Fruit fly (Drosophila melanogaster): ENCODE results near the gene CG33995.
A peak's percentile ranks its signal among the peaks of the same experiment; 100 is the strongest.

CG33995 gene

DNA sequence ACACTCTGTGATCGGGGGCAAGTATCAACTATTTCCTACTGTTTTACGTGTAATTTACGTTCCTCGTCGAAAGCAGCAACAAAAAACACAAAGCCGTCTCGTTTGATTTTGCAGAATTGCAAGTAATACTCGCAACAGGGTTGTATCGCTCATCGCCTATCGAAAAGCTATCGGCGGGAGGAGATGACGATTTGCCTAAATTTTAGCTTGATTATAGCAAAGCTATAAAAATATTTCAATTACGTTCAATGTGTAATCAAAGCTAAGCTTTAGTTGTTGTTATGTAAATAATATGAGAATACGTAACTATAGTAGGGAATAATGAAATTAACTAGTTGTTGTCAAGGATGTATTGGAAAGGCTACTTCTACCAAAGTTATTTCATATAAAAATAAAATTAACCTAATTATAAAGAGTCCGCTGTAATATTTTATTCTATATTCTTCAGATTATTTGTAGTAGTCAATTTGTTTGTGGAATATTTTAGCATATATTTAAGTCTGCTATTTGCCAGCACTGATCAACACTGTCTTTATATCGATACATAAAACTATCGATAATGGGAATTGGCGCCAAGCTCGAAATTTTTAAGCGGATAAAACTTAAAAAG, 16.7 kb downstream of the CG33995 start, which contains the start of gene Rpn11 (continued):
- peak; percentile 67 for TF ChIP-seq CG9817 (tag; optimal IDR thresholded peaks at IDR 0.05)
- peak; percentile 56 to 63 for TF ChIP-seq Pdp1 (GFP tag; optimal IDR thresholded peaks at IDR 0.05)
- no peak for TF ChIP-seq CG11085 (GFP tag; IDR thresholded peaks at IDR 0.05)
- peak; percentile 66 for TF ChIP-seq Fer3 (tag; optimal IDR thresholded peaks at IDR 0.05)
- no peak for TF ChIP-seq CG9797 (GFP tag; optimal IDR thresholded peaks at IDR 0.05)
- no peak for TF ChIP-seq CTCF (GFP tag; optimal IDR thresholded peaks at IDR 0.05)
- TF ChIP-seq CG1233 (GFP tag; optimal IDR thresholded peaks at IDR 0.05), result peak; percentile 30
- peak; percentile 49 for TF ChIP-seq bab2 (GFP tag; optimal IDR thresholded peaks at IDR 0.05)
- peak; percentile 64 for TF ChIP-seq Meics (GFP tag; optimal IDR thresholded peaks at IDR 0.05)
- TF ChIP-seq CG14965 (GFP tag; optimal IDR thresholded peaks at IDR 0.05; ENCODE audit: borderline replicate concordance), result no peak
- TF ChIP-seq HLH54F (GFP tag; optimal IDR thresholded peaks at IDR 0.05), result peak; percentile 32
- no peak for TF ChIP-seq her (GFP tag; optimal IDR thresholded peaks at IDR 0.05)
- TF ChIP-seq toy (GFP tag; IDR thresholded peaks at IDR 0.05), result no peak
- peak; percentile 53 for TF ChIP-seq tap (tag; optimal IDR thresholded peaks at IDR 0.05)
- TF ChIP-seq CG3995 (GFP tag; optimal IDR thresholded peaks at IDR 0.05), result peak; percentile 39
- TF ChIP-seq CG11247 (GFP tag; IDR thresholded peaks at IDR 0.05), result no peak
- peak; percentile 34 for TF ChIP-seq Dip3 (GFP tag; optimal IDR thresholded peaks at IDR 0.05)
- peak; percentile 24; the same call in 1 of the 3 replicates for TF ChIP-seq Dbx (GFP tag; IDR thresholded peaks at IDR 0.05)
- TF ChIP-seq dmrt99B (tag; optimal IDR thresholded peaks at IDR 0.05), result peak; percentile 68
- no peak for TF ChIP-seq peb (GFP tag; IDR thresholded peaks at IDR 0.05)
- no peak for TF ChIP-seq Rx (GFP tag; IDR thresholded peaks at IDR 0.05)
- TF ChIP-seq CG7556 (GFP tag; optimal IDR thresholded peaks at IDR 0.05), result peak; percentile 72
- TF ChIP-seq CG10147 (GFP tag; optimal IDR thresholded peaks at IDR 0.05), result peak; percentile 72
- TF ChIP-seq CG1024 (GFP tag; IDR thresholded peaks at IDR 0.05), result no peak
- peak; percentile 11 for TF ChIP-seq CG3407 (GFP tag; optimal IDR thresholded peaks at IDR 0.05)
- TF ChIP-seq Adf1 (GFP tag; IDR thresholded peaks at IDR 0.05), result no peak
- no peak for TF ChIP-seq ro (GFP tag; IDR thresholded peaks at IDR 0.05)
- TF ChIP-seq CG12769 (tag; optimal IDR thresholded peaks at IDR 0.05), result peak; percentile 25
- TF ChIP-seq CG14667 (GFP tag; IDR thresholded peaks at IDR 0.05), result no peak
- TF ChIP-seq Side (GFP tag; optimal IDR thresholded peaks at IDR 0.05), result no peak
- TF ChIP-seq Oli (tag; optimal IDR thresholded peaks at IDR 0.05), result peak; percentile 44
- no peak for TF ChIP-seq CG9609 (GFP tag; optimal IDR thresholded peaks at IDR 0.05)
- TF ChIP-seq hbn (GFP tag; IDR thresholded peaks at IDR 0.05; ENCODE audit: partially characterized antibody), result peak; percentile 35; the same call in 1 of the 2 replicates
- TF ChIP-seq kni (GFP tag; optimal IDR thresholded peaks at IDR 0.05), result no peak
- TF ChIP-seq dm (GFP tag; optimal IDR thresholded peaks at IDR 0.05), result no peak
- TF ChIP-seq CG3847 (GFP tag; IDR thresholded peaks at IDR 0.05), result peak; percentile 58
- no peak for TF ChIP-seq CG10565 (GFP tag; optimal IDR thresholded peaks at IDR 0.05)
- TF ChIP-seq cas (GFP tag; IDR thresholded peaks at IDR 0.05), result no peak
- 0 out of 2 replicates have a peak, but pooled peaks have one; percentile 12 for TF ChIP-seq CG6272 (GFP tag; IDR thresholded peaks at IDR 0.05)
- peak; percentile 84 for TF ChIP-seq CoRest (tag; optimal IDR thresholded peaks at IDR 0.05)
- no peak for TF ChIP-seq p53 (GFP tag; optimal IDR thresholded peaks at IDR 0.05)
- no peak for TF ChIP-seq seq (GFP tag; IDR thresholded peaks at IDR 0.05)
- TF ChIP-seq ase (GFP tag; IDR thresholded peaks at IDR 0.05), result no peak
- TF ChIP-seq Sox102F (GFP tag; optimal IDR thresholded peaks at IDR 0.05), result peak; percentile 64
- peak; percentile 66 for TF ChIP-seq trem (tag; optimal IDR thresholded peaks at IDR 0.05)
- TF ChIP-seq D19A (tag; optimal IDR thresholded peaks at IDR 0.05), result peak; percentile 37
- peak; percentile 22 for TF ChIP-seq CG2875 (GFP tag; optimal IDR thresholded peaks at IDR 0.05)
- peak; percentile 50 for TF ChIP-seq kay (GFP tag; optimal IDR thresholded peaks at IDR 0.05)
- peak; percentile 28 for TF ChIP-seq nom (GFP tag; optimal IDR thresholded peaks at IDR 0.05)
- TF ChIP-seq CG9932 (GFP tag; IDR thresholded peaks at IDR 0.05), result peak; percentile 63
- peak; percentile 47; the same call in 1 of the 3 replicates for TF ChIP-seq Opbp (GFP tag; IDR thresholded peaks at IDR 0.05; ENCODE audit: partially characterized antibody)

Data from whole organism, embryonic.